Fruit fly (Drosophila melanogaster): ENCODE results near the gene Sbat.

The Sbat gene

dm6 chr2L:2897024-2897549 lies 18.9 kb downstream of the Sbat start (continued):
- TF ChIP-seq Eip74EF (GFP tag; optimal IDR thresholded peaks at IDR 0.05) (peak in 1 of 2 experiments; percentile 62), CG13775 (GFP tag; optimal IDR thresholded peaks at IDR 0.05) (peak; percentile 72), schlank (tag; optimal IDR thresholded peaks at IDR 0.05) (no peak), jumu (GFP tag; optimal IDR thresholded peaks at IDR 0.05) (peak; percentile 83), CG2202 (tag; optimal IDR thresholded peaks at IDR 0.05) (peak; percentile 61), CG31224 (GFP tag; IDR thresholded peaks at IDR 0.05) (peak; percentile 69), Poxn (GFP tag; IDR thresholded peaks at IDR 0.05) (no peak), gsb-n (tag; optimal IDR thresholded peaks at IDR 0.05) (peak; percentile 62), CG18619 (GFP tag; optimal IDR thresholded peaks at IDR 0.05) (peak; percentile 70), stc (GFP tag; IDR thresholded peaks at IDR 0.05) (peak; percentile 75), CG11456 (GFP tag; IDR thresholded peaks at IDR 0.05) (peak; percentile 80), CG1529 (GFP tag; optimal IDR thresholded peaks at IDR 0.05) (peak; percentile 69), Meics (GFP tag; optimal IDR thresholded peaks at IDR 0.05) (peak; percentile 73), Xbp1 (GFP tag; optimal IDR thresholded peaks at IDR 0.05) (peak; percentile 89), Lhr (GFP tag; optimal IDR thresholded peaks at IDR 0.05) (peak; percentile 49), dpn (GFP tag; optimal IDR thresholded peaks at IDR 0.05) (peak; percentile 86 to 87), lbe (GFP tag; optimal IDR thresholded peaks at IDR 0.05) (no peak), CG34376 (GFP tag; optimal IDR thresholded peaks at IDR 0.05) (peak; percentile 4), mam (GFP tag; optimal IDR thresholded peaks at IDR 0.05) (peak; percentile 75), stwl (tag; optimal IDR thresholded peaks at IDR 0.05) (peak; percentile 5), ara (GFP tag; IDR thresholded peaks at IDR 0.05) (peak; percentile 77), ab (GFP tag; optimal IDR thresholded peaks at IDR 0.05) (peak; percentile 76), sim (GFP tag; IDR thresholded peaks at IDR 0.05) (peak; percentile 82), inv (GFP tag; IDR thresholded peaks at IDR 0.05; ENCODE audit: partially characterized antibody) (no peak), CG10654 (GFP tag; optimal IDR thresholded peaks at IDR 0.05) (peak; percentile 82), kah (GFP tag; optimal IDR thresholded peaks at IDR 0.05) (peak; percentile 18), tx (GFP tag; optimal IDR thresholded peaks at IDR 0.05) (peak; percentile 73), Gsc (GFP tag; IDR thresholded peaks at IDR 0.05) (no peak), Optix (GFP tag; IDR thresholded peaks at IDR 0.05) (peak; percentile 83), shn (GFP tag; optimal IDR thresholded peaks at IDR 0.05) (peak; percentile 86), CG7357 (GFP tag; IDR thresholded peaks at IDR 0.05) (peak; percentile 67), CTCF (GFP tag; optimal IDR thresholded peaks at IDR 0.05) (peak; percentile 25), bigmax (GFP tag; optimal IDR thresholded peaks at IDR 0.05) (peak; percentile 8), Dek (tag; optimal IDR thresholded peaks at IDR 0.05) (peak; percentile 50), so (GFP tag; IDR thresholded peaks at IDR 0.05) (peak; percentile 63; the same call in 1 of the 3 replicates), Tbp (GFP tag; optimal IDR thresholded peaks at IDR 0.05) (no peak), CG32772 (GFP tag; IDR thresholded peaks at IDR 0.05) (peak; percentile 85), NC2α (GFP tag; optimal IDR thresholded peaks at IDR 0.05) (peak; percentile 77), CG33213 (GFP tag; optimal IDR thresholded peaks at IDR 0.05) (peak; percentile 66), CG13287 (GFP tag; IDR thresholded peaks at IDR 0.05; ENCODE audit: partially characterized antibody) (no peak), CG15073 (GFP tag; optimal IDR thresholded peaks at IDR 0.05) (peak; percentile 1), zfh1 (GFP tag; IDR thresholded peaks at IDR 0.05) (peak; percentile 87), tin (GFP tag; optimal IDR thresholded peaks at IDR 0.05) (peak; percentile 84), br (optimal IDR thresholded peaks at IDR 0.05) (no peak), CG10274 (GFP tag; optimal IDR thresholded peaks at IDR 0.05) (peak; percentile 20), CG17328 (GFP tag; IDR thresholded peaks at IDR 0.05) (peak; percentile 90), prd (optimal IDR thresholded peaks at IDR 0.05) (no peak), prd (GFP tag; IDR thresholded peaks at IDR 0.05) (peak; percentile 86), CG5180 (GFP tag; optimal IDR thresholded peaks at IDR 0.05) (peak; percentile 93), CoRest (tag; optimal IDR thresholded peaks at IDR 0.05) (peak; percentile 70), Aef1 (GFP tag; IDR thresholded peaks at IDR 0.05) (peak; percentile 81), chn (GFP tag; optimal IDR thresholded peaks at IDR 0.05) (peak; percentile 92)
